Worm (Caenorhabditis elegans) whole organism, L3 larva: ENCODE results near the gene CC8.2.

Experiments
- R02D3.7 ChIP-seq: fragments of 150-350 bp; optimal IDR thresholded peaks from 2 replicates; lab custom pipeline; 2014; ENCODE audit warnings: missing biosample characterization, missing genetic modification characterization
- ceh-82 ChIP-seq: fragments of 150-350 bp; optimal IDR thresholded peaks from 2 replicates; lab custom pipeline; 2014; ENCODE audit warnings: missing biosample characterization, missing genetic modification characterization
- elt-1 ChIP-seq: fragments of 150-350 bp; optimal IDR thresholded peaks from 2 replicates; lab custom pipeline; 2014; ENCODE audit warnings: missing biosample characterization, missing genetic modification characterization
- elt-3 ChIP-seq, 3 experiments: fragments of 150-350 bp in 1 of 3; sonication (generic microtip) in 2 of 3; optimal IDR thresholded peaks; 2 replicates in 2 of 3; 4 replicates in 1 of 3; lab custom pipeline; 2014 to 2017; ENCODE audit warnings: missing biosample characterization in 3 of 3, missing genetic modification characterization in 3 of 3
- eor-1 ChIP-seq, 2 experiments: fragments of 150-350 bp; optimal IDR thresholded peaks; 2 replicates each; lab custom pipeline; 2014 to 2018; ENCODE audit warnings: missing biosample characterization in 2 of 2, missing genetic modification characterization in 2 of 2
- fkh-10 ChIP-seq: sonication (generic microtip); optimal IDR thresholded peaks from 2 replicates; lab custom pipeline; 2017; ENCODE audit warnings: missing biosample characterization, missing genetic modification reagents, missing genetic modification characterization
- fkh-2 ChIP-seq: fragments of 150-350 bp; optimal IDR thresholded peaks from 2 replicates; lab custom pipeline; 2014; ENCODE audit warnings: missing biosample characterization, missing genetic modification reagents, missing genetic modification characterization
- fos-1 ChIP-seq: fragments of 150-350 bp; optimal IDR thresholded peaks from 2 replicates; lab custom pipeline; 2014; ENCODE audit warnings: missing biosample characterization, missing genetic modification characterization
- nfya-1 ChIP-seq: sonication (generic microtip); optimal IDR thresholded peaks from 2 replicates; lab custom pipeline; 2017; ENCODE audit warnings: missing genetic modification characterization, mild to moderate bottlenecking, missing compliant biosample characterization, antibody characterized with exemption, moderate library complexity; ENCODE audit not compliant: insufficient read depth
- nhr-11 ChIP-seq: fragments of 150-350 bp; optimal IDR thresholded peaks from 2 replicates; lab custom pipeline; 2014; ENCODE audit warnings: missing biosample characterization, missing genetic modification characterization
- pqm-1 ChIP-seq: fragments of 150-350 bp; optimal IDR thresholded peaks from 2 replicates; lab custom pipeline; 2017; ENCODE audit warnings: missing biosample characterization, missing genetic modification characterization, inconsistent platforms
- unc-39 ChIP-seq: sonication (generic microtip); optimal IDR thresholded peaks from 4 replicates; lab custom pipeline; 2017; ENCODE audit warnings: missing biosample characterization, missing genetic modification characterization
- unc-62 ChIP-seq: fragments of 150-350 bp; sonication (generic microtip); optimal IDR thresholded peaks from 4 replicates; lab custom pipeline; 2014; ENCODE audit warnings: missing biosample characterization, missing genetic modification reagents, missing genetic modification characterization

DNA sequence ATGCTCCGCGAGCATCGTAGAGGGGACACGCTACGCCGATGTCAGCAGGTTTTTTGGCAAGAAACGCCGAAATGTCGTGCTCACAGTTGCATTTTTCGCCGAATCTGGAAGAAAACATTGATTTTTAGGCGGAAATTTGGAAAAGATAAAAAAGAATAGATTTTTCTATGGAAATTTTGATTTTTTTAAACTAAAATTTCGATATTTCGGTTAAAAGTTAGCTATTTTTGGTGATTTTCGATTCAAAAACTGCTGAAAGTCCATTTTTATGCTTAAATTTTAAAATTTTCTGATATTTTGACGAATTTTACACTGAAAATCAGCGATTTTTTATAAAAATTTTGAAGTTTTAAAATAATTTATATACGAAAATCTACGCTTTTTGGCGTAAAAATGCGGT lies 51.1 kb downstream of the CC8.2 start:
- TF ChIP-seq R02D3.7 (no peak), fkh-2 (tag; lab: Kevin White, UChicago) (no peak), unc-62 (GFP tag; lab: Kevin White, UChicago) (no peak), nfya-1 (tag; lab: Kevin White, UChicago) (no peak), fos-1 (tag; lab: Kevin White, UChicago) (no peak), unc-39 (tag; lab: Kevin White, UChicago) (no peak), elt-3 (tag; optimal IDR thresholded peaks at IDR 0.05; lab: Kevin White, UChicago) (no peak), nhr-11 (tag; lab: Kevin White, UChicago) (no peak), elt-1 (no peak), fkh-10 (GFP tag; lab: Kevin White, UChicago) (no peak), eor-1 (tag; optimal IDR thresholded peaks at IDR 0.05; lab: Kevin White, UChicago) (no peak), ceh-82 (tag; lab: Kevin White, UChicago) (no peak), pqm-1 (tag; lab: Kevin White, UChicago) (no peak)
